Fruit fly (Drosophila melanogaster) whole organism: ENCODE measurements around the gene Cyp12e1.

Source experiments
- CG8478 ChIP-seq: fragments of >200 bp; optimal IDR thresholded peaks from 2 replicates; lab custom pipeline; 2018; ENCODE audit warnings: inconsistent platforms
- Dll ChIP-seq: fragments of >200 bp; optimal IDR thresholded peaks from 2 replicates; lab custom pipeline; 2017
- EcR ChIP-seq, 2 experiments: fragments of >200 bp; optimal IDR thresholded peaks; 2 replicates each; lab custom pipeline; 2017; ENCODE audit warnings: missing biosample characterization in 2 of 2, missing genetic modification characterization in 2 of 2, missing genetic modification reagents in 2 of 2
- pan ChIP-seq: fragments of >200 bp; optimal IDR thresholded peaks from 2 replicates; lab custom pipeline; 2017
- psq ChIP-seq: fragments of >200 bp; optimal IDR thresholded peaks from 2 replicates; lab custom pipeline; 2017
- usp ChIP-seq: fragments of >200 bp; optimal IDR thresholded peaks from 2 replicates; lab custom pipeline; 2017; ENCODE audit warnings: missing biosample characterization, missing genetic modification characterization, mixed read lengths

Gene Cyp12e1

DNA sequence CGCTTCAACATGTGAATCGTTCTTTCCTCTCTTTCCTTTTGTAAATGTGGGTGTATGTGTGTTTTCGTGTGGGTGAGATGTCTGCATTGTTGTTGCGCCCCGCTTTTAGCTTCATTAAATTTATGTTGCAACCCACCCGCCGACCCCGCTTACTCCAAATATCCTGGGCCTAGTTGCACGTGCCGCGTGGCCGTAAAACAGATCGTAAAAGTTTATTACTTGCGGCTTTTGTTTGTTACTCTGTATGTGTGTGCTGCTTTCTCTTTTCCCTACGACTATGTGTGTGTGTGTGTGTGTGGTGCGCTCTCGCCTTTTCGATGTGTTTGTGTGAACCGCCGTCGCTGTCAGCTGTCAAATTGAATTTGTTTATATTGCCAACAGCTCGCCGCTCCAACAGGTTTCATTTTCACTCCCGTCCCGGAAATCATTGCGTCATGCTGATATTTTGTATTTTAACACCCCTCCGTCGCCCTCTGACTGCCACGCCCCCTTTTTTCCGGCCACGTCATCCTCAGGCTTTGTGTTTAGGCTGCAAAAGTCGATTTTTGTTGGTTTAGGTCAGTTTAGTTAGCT is 1.1 kb upstream of the Cyp12e1 start:
- TF ChIP-seq psq (lab: Kevin White, UChicago) (no peak), EcR (GFP tag; optimal IDR thresholded peaks at IDR 0.05; lab: Kevin White, UChicago) (no peak), CG8478 (lab: Kevin White, UChicago) (no peak), Dll (lab: Kevin White, UChicago) (no peak), pan (lab: Kevin White, UChicago) (no peak), usp (GFP tag; lab: Kevin White, UChicago) (no peak)

DNA sequence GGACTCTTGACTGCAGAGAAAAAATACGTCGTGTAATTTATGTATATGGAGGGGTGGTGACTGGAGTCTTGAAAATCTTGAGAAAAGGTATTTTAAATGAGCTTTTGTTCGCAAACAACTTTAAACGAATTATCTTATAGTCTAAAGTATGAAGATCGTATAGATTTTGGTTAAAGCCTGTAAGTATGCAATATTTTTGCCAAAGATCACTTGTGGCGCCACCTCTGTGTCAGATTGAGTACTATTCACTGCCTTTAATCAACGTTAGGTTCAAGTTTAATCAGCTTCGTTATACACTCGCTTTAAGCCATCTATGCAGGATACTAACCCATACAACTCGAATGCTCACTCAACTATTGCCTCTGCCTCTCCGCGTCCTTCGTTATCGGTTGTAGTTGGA is 2.4 kb downstream of the Cyp12e1 start:
- TF ChIP-seq EcR (GFP tag; optimal IDR thresholded peaks at IDR 0.05; lab: Kevin White, UChicago) (no peak), usp (GFP tag; lab: Kevin White, UChicago) (no peak), Dll (lab: Kevin White, UChicago) (no peak), CG8478 (lab: Kevin White, UChicago) (no peak), psq (lab: Kevin White, UChicago) (no peak), pan (lab: Kevin White, UChicago) (no peak)

DNA sequence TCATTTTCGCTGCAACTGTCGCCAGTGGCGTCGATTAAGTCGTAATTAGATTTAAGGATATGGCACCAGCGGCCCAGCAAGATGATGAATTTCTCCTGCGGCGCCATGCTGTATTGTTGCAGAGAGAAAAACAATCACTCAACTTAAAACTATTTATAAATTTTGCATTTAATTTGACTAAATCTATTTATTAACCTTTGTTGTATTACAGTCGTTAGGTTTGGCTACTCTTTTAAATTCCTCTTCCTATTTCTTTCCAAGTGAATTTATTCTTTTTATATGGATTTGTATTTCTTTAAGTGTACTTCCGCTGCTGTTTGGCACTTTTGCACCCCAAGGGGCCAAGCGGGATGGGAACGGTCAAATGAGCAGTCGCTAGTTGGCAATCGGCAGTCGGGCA is 14.4 kb downstream of the Cyp12e1 start:
- TF ChIP-seq psq (lab: Kevin White, UChicago), result no peak
- no peak for TF ChIP-seq EcR (GFP tag; optimal IDR thresholded peaks at IDR 0.05; lab: Kevin White, UChicago)
- TF ChIP-seq CG8478 (lab: Kevin White, UChicago), result no peak
- no peak for TF ChIP-seq usp (GFP tag; lab: Kevin White, UChicago)
- TF ChIP-seq pan (lab: Kevin White, UChicago), result no peak
- TF ChIP-seq Dll (lab: Kevin White, UChicago), result no peak

DNA sequence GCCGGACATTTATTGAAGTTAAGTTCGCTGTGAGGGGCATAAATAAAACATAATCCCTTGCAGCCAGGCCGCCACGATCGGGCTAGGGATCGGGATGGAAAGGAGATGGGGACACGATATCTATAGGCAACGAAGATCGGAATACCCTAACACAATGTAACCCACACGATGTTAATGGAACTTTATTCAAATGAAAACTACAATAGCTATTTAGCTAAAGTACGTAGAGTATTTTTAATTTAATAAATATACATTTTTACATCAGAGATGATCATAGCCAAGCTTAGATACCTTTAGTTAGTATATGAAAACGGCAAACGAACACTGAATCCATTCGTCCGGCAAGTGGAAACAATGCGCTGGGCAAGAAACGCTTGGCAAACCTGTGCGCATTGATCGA is 20.3 kb downstream of the Cyp12e1 start:
- TF ChIP-seq Dll (lab: Kevin White, UChicago) (no peak), CG8478 (lab: Kevin White, UChicago) (no peak), EcR (GFP tag; optimal IDR thresholded peaks at IDR 0.05; lab: Kevin White, UChicago) (no peak), pan (lab: Kevin White, UChicago) (no peak), usp (GFP tag; lab: Kevin White, UChicago) (no peak), psq (lab: Kevin White, UChicago) (no peak)

DNA sequence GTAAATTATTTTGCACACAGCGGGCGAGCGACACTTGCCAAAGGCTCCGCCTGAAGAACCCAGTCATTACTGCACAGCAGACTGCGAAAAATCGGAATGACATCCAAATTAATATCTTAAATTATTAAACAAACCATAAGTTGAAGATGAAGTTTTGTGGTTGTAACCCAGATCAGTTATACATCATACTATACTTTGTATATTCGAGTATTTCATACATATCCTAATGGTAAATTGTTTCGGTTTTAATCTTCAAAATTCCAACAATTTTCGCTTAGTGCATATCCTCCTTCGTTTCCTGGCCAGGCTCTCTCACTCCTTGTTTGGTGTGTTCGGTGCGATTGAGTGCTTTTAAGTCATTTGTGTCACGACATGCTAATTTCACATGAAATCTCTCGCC is 29.0 kb downstream of the Cyp12e1 start:
- TF ChIP-seq psq (lab: Kevin White, UChicago), result no peak
- TF ChIP-seq pan (lab: Kevin White, UChicago), result no peak
- TF ChIP-seq Dll (lab: Kevin White, UChicago), result no peak
- no peak for TF ChIP-seq usp (GFP tag; lab: Kevin White, UChicago)
- no peak for TF ChIP-seq EcR (GFP tag; optimal IDR thresholded peaks at IDR 0.05; lab: Kevin White, UChicago)
- TF ChIP-seq CG8478 (lab: Kevin White, UChicago), result no peak

DNA sequence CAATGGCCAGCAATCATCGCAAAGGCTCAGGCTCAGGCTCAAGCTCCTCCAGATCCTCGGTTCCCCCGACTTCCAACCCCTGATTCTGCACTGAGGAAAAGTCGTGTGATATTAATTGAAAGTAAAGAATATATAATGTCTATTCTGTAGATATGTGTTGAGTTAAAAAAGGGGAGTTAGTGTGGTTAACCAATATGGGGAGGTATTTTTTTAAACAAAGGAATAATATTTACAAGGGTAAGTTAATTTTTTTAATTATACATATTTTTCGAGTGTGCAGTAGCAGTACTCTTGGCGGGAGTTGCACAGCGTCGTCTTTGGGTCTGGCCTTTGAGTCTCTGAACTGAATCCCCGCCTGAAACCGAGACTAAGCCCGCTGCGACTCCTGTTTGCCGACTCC is 31.7 kb downstream of the Cyp12e1 start:
- TF ChIP-seq pan (lab: Kevin White, UChicago), result no peak
- TF ChIP-seq CG8478 (lab: Kevin White, UChicago), result no peak
- no peak for TF ChIP-seq Dll (lab: Kevin White, UChicago)
- no peak for TF ChIP-seq psq (lab: Kevin White, UChicago)
- no peak for TF ChIP-seq EcR (GFP tag; optimal IDR thresholded peaks at IDR 0.05; lab: Kevin White, UChicago)
- no peak for TF ChIP-seq usp (GFP tag; lab: Kevin White, UChicago)

DNA sequence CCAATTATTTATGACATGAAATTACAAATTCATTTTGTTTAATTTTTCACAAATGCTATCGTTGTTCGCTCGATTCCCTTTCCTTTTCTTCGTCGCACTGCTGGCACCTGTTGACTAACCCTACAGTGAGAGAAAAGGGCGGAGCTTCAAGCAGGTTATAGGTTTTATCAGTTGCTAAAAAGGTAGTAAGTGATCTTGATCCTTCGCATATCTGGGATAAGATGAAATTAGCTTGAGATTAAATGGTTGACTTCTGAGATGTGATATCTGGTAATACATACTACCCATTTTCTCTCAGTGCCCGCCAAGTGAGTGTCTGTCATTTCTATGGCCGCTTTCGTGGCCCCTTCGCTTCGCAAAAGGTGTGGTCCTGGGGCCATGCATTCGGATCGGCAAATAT is 33.6 kb downstream of the Cyp12e1 start:
- TF ChIP-seq pan (lab: Kevin White, UChicago) (no peak), EcR (GFP tag; optimal IDR thresholded peaks at IDR 0.05; lab: Kevin White, UChicago) (no peak), Dll (lab: Kevin White, UChicago) (no peak), CG8478 (lab: Kevin White, UChicago) (no peak), usp (GFP tag; lab: Kevin White, UChicago) (no peak), psq (lab: Kevin White, UChicago) (no peak)

DNA sequence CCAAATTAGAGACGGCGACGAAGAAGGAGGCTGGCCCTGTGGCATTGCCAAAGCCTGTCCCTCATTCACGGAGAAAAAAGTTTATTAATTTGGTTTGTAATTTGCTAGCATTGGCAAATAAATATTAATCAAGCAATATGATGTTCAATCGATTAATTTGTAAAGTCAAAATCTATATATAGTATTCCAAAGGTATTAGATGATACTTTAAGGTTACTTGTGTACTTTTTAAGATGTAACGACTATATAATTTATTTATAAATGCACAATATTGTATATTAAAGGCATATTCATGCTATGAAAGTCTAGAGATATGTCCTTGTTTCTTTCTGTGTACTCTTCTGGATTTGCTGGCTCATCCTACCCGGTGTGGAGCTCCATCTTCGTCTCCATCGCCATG is 37.2 kb downstream of the Cyp12e1 start:
- TF ChIP-seq pan (lab: Kevin White, UChicago) (no peak), psq (lab: Kevin White, UChicago) (no peak)

DNA sequence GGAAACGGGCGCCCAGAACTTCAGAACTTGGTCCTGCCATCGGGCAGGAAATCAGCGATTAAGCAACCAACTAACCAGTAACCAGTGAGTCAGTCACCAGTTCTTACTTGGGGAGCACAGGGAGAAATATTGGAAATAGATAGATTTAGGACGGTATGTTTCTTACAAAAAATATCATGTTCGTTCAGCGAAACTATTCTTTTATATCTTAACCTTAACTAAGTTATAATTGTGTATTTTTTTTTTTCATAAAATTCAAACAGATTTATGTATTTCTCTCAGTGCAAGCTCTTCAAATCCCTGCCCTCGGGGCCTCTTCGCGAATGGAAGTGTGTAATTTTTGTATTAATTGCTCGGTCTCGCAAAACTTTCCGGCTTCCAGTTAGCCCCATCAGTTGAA is 41.4 kb downstream of the Cyp12e1 start:
- TF ChIP-seq pan (lab: Kevin White, UChicago) (no peak), EcR (GFP tag; optimal IDR thresholded peaks at IDR 0.05; lab: Kevin White, UChicago) (no peak), Dll (lab: Kevin White, UChicago) (no peak), CG8478 (lab: Kevin White, UChicago) (no peak)

DNA sequence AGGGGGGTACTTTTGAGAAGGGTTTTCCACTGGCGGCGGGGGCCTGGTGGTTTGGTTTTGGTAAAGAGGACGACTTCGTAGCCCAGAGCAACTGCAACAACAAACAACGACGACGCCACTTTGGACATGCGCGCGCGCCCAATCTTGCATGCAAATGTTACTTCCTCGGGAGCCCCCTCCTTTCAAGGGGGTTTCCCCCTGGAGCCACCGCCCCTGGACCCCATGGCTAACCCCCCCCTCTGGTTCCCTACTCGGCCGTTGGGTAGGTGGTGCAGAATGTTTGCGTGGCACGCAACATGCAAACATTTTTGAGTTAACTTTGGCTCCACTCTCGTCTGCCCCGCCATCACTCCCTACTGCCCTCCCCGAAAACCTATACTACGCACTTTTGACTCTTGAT is 44.9 kb downstream of the Cyp12e1 start:
- TF ChIP-seq psq (lab: Kevin White, UChicago) (no peak), usp (GFP tag; lab: Kevin White, UChicago) (no peak), EcR (GFP tag; optimal IDR thresholded peaks at IDR 0.05; lab: Kevin White, UChicago) (no peak)
